Worm (Caenorhabditis elegans) whole organism, L4 larva: ENCODE results near the gene sre-9.
A peak's percentile ranks its signal among the peaks of the same experiment; 100 is the strongest.

Experiments used
- D1046.2 ChIP-seq: fragments of 200-800 bp; sonication (Bioruptor generic); IDR thresholded peaks from 2 replicates; pipeline ENCODE4 v1.3.6; 2022; ENCODE audit warnings: missing genetic modification characterization, missing compliant biosample characterization
- F37D6.2 ChIP-seq: sonication (generic microtip); optimal IDR thresholded peaks from 2 replicates; lab custom pipeline; 2016; ENCODE audit warnings: mild to moderate bottlenecking, missing genetic modification characterization, missing compliant biosample characterization
- F49E8.2 ChIP-seq: sonication (generic microtip); optimal IDR thresholded peaks from 2 replicates; lab custom pipeline; 2016; ENCODE audit warnings: missing compliant biosample characterization, mild to moderate bottlenecking, missing genetic modification characterization, borderline replicate concordance
- T26A8.4 ChIP-seq: fragments of 200-800 bp; sonication (Bioruptor generic); IDR thresholded peaks from 2 replicates; pipeline ENCODE4 v1.3.6; 2022; ENCODE audit warnings: missing genetic modification characterization, missing compliant biosample characterization
- aly-2 ChIP-seq: sonication (generic microtip); optimal IDR thresholded peaks from 2 replicates; lab custom pipeline; 2018; ENCODE audit warnings: missing biosample characterization, missing genetic modification characterization
- ama-1 ChIP-seq: fragments of 150-350 bp; optimal IDR thresholded peaks from 2 replicates; lab custom pipeline; 2014; ENCODE audit warnings: inconsistent platforms, mixed read lengths
- ceh-20 ChIP-seq: fragments of 200-800 bp; sonication (Bioruptor generic); IDR thresholded peaks from 2 replicates; pipeline ENCODE4 v1.3.6; 2022; ENCODE audit warnings: missing genetic modification reagents, missing genetic modification characterization, missing compliant biosample characterization
- ceh-44 ChIP-seq: fragments of 200-800 bp; sonication (Bioruptor generic); IDR thresholded peaks from 2 replicates; pipeline ENCODE4 v1.3.6; 2022; ENCODE audit warnings: missing genetic modification reagents, missing genetic modification characterization, missing compliant biosample characterization
- ceh-62 ChIP-seq: sonication (generic microtip); optimal IDR thresholded peaks from 2 replicates; lab custom pipeline; 2017; ENCODE audit warnings: missing biosample characterization, missing genetic modification characterization
- ces-1 ChIP-seq: fragments of 150-350 bp; sonication (generic microtip); optimal IDR thresholded peaks from 4 replicates; lab custom pipeline; 2014; ENCODE audit warnings: missing biosample characterization, missing genetic modification reagents, missing genetic modification characterization
- cey-2 ChIP-seq: sonication (generic microtip); optimal IDR thresholded peaks from 3 replicates; lab custom pipeline; 2017; ENCODE audit warnings: missing genetic modification characterization, mild to moderate bottlenecking, missing compliant biosample characterization, antibody characterized with exemption, borderline replicate concordance; ENCODE audit not compliant: insufficient read depth
- daf-12 ChIP-seq: fragments of 150-350 bp; optimal IDR thresholded peaks from 2 replicates; lab custom pipeline; 2014; ENCODE audit warnings: missing biosample characterization, missing genetic modification reagents, missing genetic modification characterization
- daf-16 ChIP-seq, 3 experiments: sonication (generic microtip); optimal IDR thresholded peaks; 2 replicates each; lab custom pipeline; 2016 to 2017; ENCODE audit warnings: missing genetic modification characterization in 3 of 3, missing genetic modification reagents in 3 of 3, mild to moderate bottlenecking in 2 of 3, missing compliant biosample characterization in 2 of 3, missing biosample characterization in 1 of 3, moderate library complexity in 1 of 3
- daf-19 ChIP-seq: fragments of 200-800 bp; sonication (Bioruptor generic); conservative IDR thresholded peaks from 2 replicates; pipeline ENCODE4 v1.3.6; 2022; ENCODE audit warnings: missing genetic modification characterization, missing compliant biosample characterization
- dmd-6 ChIP-seq: fragments of 200-800 bp; sonication (Bioruptor generic); IDR thresholded peaks from 2 replicates; pipeline ENCODE4 v1.3.6; 2022; ENCODE audit warnings: missing genetic modification reagents, missing genetic modification characterization, missing compliant biosample characterization
- dmd-9 ChIP-seq: fragments of 200-800 bp; sonication (Bioruptor generic); IDR thresholded peaks from 2 replicates; pipeline ENCODE4 v1.3.6; 2022; ENCODE audit warnings: missing genetic modification reagents, missing genetic modification characterization, missing compliant biosample characterization
- dpl-1 ChIP-seq: fragments of 150-350 bp; optimal IDR thresholded peaks from 2 replicates; lab custom pipeline; 2014; ENCODE audit warnings: missing biosample characterization, missing genetic modification reagents, missing genetic modification characterization
- egl-27 ChIP-seq: sonication (generic microtip); optimal IDR thresholded peaks from 3 replicates; lab custom pipeline; 2017; ENCODE audit warnings: missing biosample characterization, missing genetic modification reagents, missing genetic modification characterization
- fkh-10 ChIP-seq: fragments of 150-350 bp; optimal IDR thresholded peaks from 2 replicates; lab custom pipeline; 2014; ENCODE audit warnings: missing biosample characterization, missing genetic modification reagents, missing genetic modification characterization
- fos-1 ChIP-seq: fragments of 150-350 bp; optimal IDR thresholded peaks from 2 replicates; lab custom pipeline; 2014; ENCODE audit warnings: missing biosample characterization, missing genetic modification characterization
- gei-8 ChIP-seq: fragments of 200-800 bp; sonication (Bioruptor generic); optimal IDR thresholded peaks from 2 replicates; lab custom pipeline; 2018; ENCODE audit warnings: mild to moderate bottlenecking, missing genetic modification characterization, missing compliant biosample characterization
- hmg-1.1 ChIP-seq: fragments of 200-800 bp; sonication (Bioruptor generic); IDR thresholded peaks from 2 replicates; pipeline ENCODE4 v1.3.6; 2022; ENCODE audit warnings: missing genetic modification reagents, missing genetic modification characterization, missing compliant biosample characterization
- madf-5 ChIP-seq, 2 experiments: fragments of 200-800 bp; sonication (Bioruptor generic); IDR thresholded peaks; 2 replicates each; pipeline ENCODE4 v1.3.6; 2022; ENCODE audit warnings: missing compliant biosample characterization in 2 of 2, missing genetic modification characterization in 2 of 2
- madf-9 ChIP-seq: fragments of 200-800 bp; sonication (Bioruptor generic); conservative IDR thresholded peaks from 2 replicates; pipeline ENCODE4 v1.3.6; 2022; ENCODE audit warnings: missing genetic modification reagents, missing genetic modification characterization, missing compliant biosample characterization
- mdl-1 ChIP-seq, 2 experiments: fragments of 150-350 bp in 1 of 2; sonication (generic microtip) in 1 of 2; optimal IDR thresholded peaks; 2 replicates each; lab custom pipeline; 2014 to 2017; ENCODE audit warnings: missing biosample characterization in 2 of 2, missing genetic modification characterization in 2 of 2
- mep-1 ChIP-seq: fragments of 150-350 bp; sonication (generic microtip); optimal IDR thresholded peaks from 3 replicates; lab custom pipeline; 2014; ENCODE audit warnings: missing biosample characterization, missing genetic modification characterization
- nhr-10 ChIP-seq: fragments of 150-350 bp; optimal IDR thresholded peaks from 2 replicates; lab custom pipeline; 2014; ENCODE audit warnings: missing biosample characterization, missing genetic modification characterization
- nhr-111 ChIP-seq: fragments of 200-800 bp; sonication (Bioruptor generic); optimal IDR thresholded peaks from 2 replicates; lab custom pipeline; 2018; ENCODE audit warnings: mild to moderate bottlenecking, missing genetic modification characterization, missing compliant biosample characterization
- nhr-237 ChIP-seq: sonication (generic microtip); optimal IDR thresholded peaks from 2 replicates; lab custom pipeline; 2017; ENCODE audit warnings: missing biosample characterization, missing genetic modification characterization
- pha-4 ChIP-seq, 2 experiments: fragments of 150-350 bp in 1 of 2; fragments of 200-800 bp in 1 of 2; sonication (Bioruptor generic) in 1 of 2; IDR thresholded peaks in 1 of 2; optimal IDR thresholded peaks in 1 of 2; 2 replicates each; pipeline versions ENCODE4 v1.3.6 to Lab custom; 2014 to 2022; ENCODE audit warnings: missing genetic modification characterization in 2 of 2, missing genetic modification reagents in 2 of 2, missing biosample characterization in 1 of 2, missing compliant biosample characterization in 1 of 2
- sdz-12 ChIP-seq: fragments of 200-800 bp; sonication (Bioruptor generic); optimal IDR thresholded peaks from 2 replicates; lab custom pipeline; 2018; ENCODE audit warnings: mild to moderate bottlenecking, missing genetic modification characterization, missing compliant biosample characterization
- tra-1 ChIP-seq: fragments of 200-800 bp; sonication (Bioruptor generic); IDR thresholded peaks from 2 replicates; pipeline ENCODE4 v1.3.6; 2022; ENCODE audit warnings: missing genetic modification reagents, missing genetic modification characterization, missing compliant biosample characterization
- unc-130 ChIP-seq: sonication (generic microtip); optimal IDR thresholded peaks from 2 replicates; lab custom pipeline; 2016; ENCODE audit warnings: missing genetic modification reagents, missing genetic modification characterization, missing compliant biosample characterization
- unc-62 ChIP-seq, 3 experiments: fragments of 150-350 bp in 1 of 3; sonication (generic microtip); optimal IDR thresholded peaks in 2 of 3; peaks in 1 of 3; 1 replicate in 1 of 3; 2 replicates in 2 of 3; lab custom pipeline; 2014 to 2017; ENCODE audit warnings: missing biosample characterization in 3 of 3, missing genetic modification characterization in 3 of 3, missing genetic modification reagents in 3 of 3, missing genotype in 1 of 3
- zag-1 ChIP-seq: fragments of 150-350 bp; optimal IDR thresholded peaks from 2 replicates; lab custom pipeline; 2014; ENCODE audit warnings: missing biosample characterization, missing genetic modification characterization
- zfp-2 ChIP-seq: sonication (generic microtip); optimal IDR thresholded peaks from 2 replicates; lab custom pipeline; 2016; ENCODE audit warnings: mild to moderate bottlenecking, missing genetic modification characterization, missing compliant biosample characterization
- zip-11 ChIP-seq: fragments of 200-800 bp; sonication (Bioruptor generic); IDR thresholded peaks from 2 replicates; pipeline ENCODE4 v1.3.6; 2022; ENCODE audit warnings: missing genetic modification characterization, missing compliant biosample characterization
- ztf-7 ChIP-seq: fragments of 150-350 bp; optimal IDR thresholded peaks from 2 replicates; lab custom pipeline; 2014; ENCODE audit warnings: missing biosample characterization, missing genetic modification characterization

Gene sre-9

DNA sequence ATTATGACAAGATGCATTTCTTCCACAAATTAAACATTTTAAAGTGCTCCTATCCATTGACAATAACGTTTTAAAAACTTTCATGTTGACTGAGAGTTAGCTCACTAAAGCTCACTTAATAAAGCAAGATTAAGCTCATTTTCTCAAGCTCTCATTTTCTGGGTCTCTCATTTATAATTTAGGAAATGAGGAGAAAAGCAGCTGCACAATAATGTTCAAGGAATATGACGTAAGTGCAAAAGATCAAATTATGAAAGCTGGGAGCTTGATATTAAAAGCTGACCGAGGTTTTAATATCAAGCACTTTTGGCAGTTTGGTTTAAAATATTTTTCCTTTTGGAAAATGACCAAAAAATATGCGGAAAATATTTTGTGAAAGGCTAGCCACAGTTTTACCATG lies 37.0 kb upstream of the sre-9 start, which contains the start of gene nhr-188:
TSS of gene nhr-188 (minus strand) at position 84 of the 400 bp plus-strand sequence.
- TF ChIP-seq aly-2 (tag; lab: Kevin White, UChicago) = no peak
- no peak for TF ChIP-seq fos-1 (tag; lab: Kevin White, UChicago)
- no peak for TF ChIP-seq daf-12
- TF ChIP-seq hmg-1.1 (GFP tag; lab: Robert Waterston, UW) = no peak
- no peak for TF ChIP-seq gei-8 (GFP tag; lab: Kevin White, UChicago)
- TF ChIP-seq ceh-62 (tag; lab: Kevin White, UChicago) = no peak
- TF ChIP-seq zfp-2 (tag; lab: Kevin White, UChicago) = no peak
- TF ChIP-seq pha-4 (GFP tag; IDR thresholded peaks at IDR 0.05; lab: Robert Waterston, UW) = no peak
- TF ChIP-seq pha-4 (tag; optimal IDR thresholded peaks at IDR 0.05; lab: Kevin White, UChicago) = no peak
- TF ChIP-seq egl-27 (tag; lab: Kevin White, UChicago) = no peak
- TF ChIP-seq F49E8.2 (tag; lab: Kevin White, UChicago) = no peak
- TF ChIP-seq ceh-44 (GFP tag; lab: Robert Waterston, UW) = no peak
- TF ChIP-seq ces-1 (GFP tag; lab: Kevin White, UChicago) = no peak

DNA sequence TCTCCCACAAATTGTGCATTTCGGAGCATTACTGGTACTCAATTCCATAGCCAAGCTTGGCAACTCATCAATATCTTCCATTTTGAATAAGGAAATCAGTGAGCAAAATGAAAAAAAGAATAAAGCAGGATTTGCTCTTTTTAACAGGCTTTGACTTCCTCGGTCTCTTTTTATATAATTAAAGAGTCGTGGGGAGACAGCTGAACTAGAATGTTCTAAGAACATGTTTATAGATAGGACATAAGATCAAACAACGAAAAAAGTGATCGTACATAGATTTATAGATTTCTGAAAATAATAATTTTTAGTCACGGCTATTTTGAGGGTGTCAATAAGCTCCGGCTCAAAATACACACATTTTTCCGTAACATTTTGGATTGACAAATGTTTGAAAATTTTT lies 34.6 kb upstream of the sre-9 start, which contains the start of gene nhr-189:
TSS of gene nhr-189 (minus strand) at position 121 of the 400 bp plus-strand sequence.
- TF ChIP-seq F37D6.2 (tag; lab: Kevin White, UChicago) = no peak
- no peak for TF ChIP-seq madf-9 (GFP tag; lab: Robert Waterston, UW)
- TF ChIP-seq mep-1 (tag; lab: Kevin White, UChicago) = no peak
- TF ChIP-seq dpl-1 (GFP tag; lab: Kevin White, UChicago) = no peak
- TF ChIP-seq zag-1 (tag; lab: Kevin White, UChicago) = no peak
- TF ChIP-seq unc-62 (GFP tag; optimal IDR thresholded peaks at IDR 0.05 in 1 of 2; lab: Kevin White, UChicago) = no peak
- TF ChIP-seq unc-62 (tag; optimal IDR thresholded peaks at IDR 0.05; lab: Kevin White, UChicago) = no peak
- TF ChIP-seq mdl-1 (tag; optimal IDR thresholded peaks at IDR 0.05; lab: Kevin White, UChicago) = no peak
- no peak for TF ChIP-seq madf-5 (GFP tag; IDR thresholded peaks at IDR 0.05; lab: Robert Waterston, UW)
- TF ChIP-seq nhr-237 = no peak
- TF ChIP-seq daf-19 (GFP tag; lab: Robert Waterston, UW) = no peak
- TF ChIP-seq sdz-12 (GFP tag; lab: Kevin White, UChicago) = no peak
- TF ChIP-seq ama-1 = no peak
- TF ChIP-seq nhr-10 = no peak
- TF ChIP-seq, all 104 proteins: peak for 0

DNA sequence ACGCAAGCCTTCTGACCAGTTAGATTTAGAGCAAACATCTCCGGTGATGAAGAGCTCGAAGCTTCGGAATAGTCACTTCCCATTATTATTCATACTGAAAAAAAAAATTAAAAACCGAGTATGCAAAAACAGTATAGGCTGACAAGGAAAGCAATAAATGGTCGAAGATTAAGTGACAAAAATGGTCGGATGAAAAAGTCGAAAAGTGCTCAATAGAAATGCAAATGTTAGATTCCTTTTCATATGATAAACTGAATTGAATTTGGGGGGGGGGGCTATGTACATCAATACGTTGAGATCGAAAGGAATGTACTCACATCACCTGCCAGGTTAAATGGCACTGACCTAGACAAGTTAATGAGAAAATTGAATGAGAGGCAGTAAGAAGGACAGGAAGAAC lies 31.9 kb upstream of the sre-9 start, which contains the start of gene nhr-187:
TSS of gene nhr-187 (minus strand) at position 101 of the 400 bp plus-strand sequence.
- TF ChIP-seq dmd-6 (GFP tag; lab: Robert Waterston, UW) = no peak
- TF ChIP-seq unc-62 (GFP tag; optimal IDR thresholded peaks at IDR 0.05 in 1 of 2; lab: Kevin White, UChicago) = peak in 1 of 2 experiments; percentile 25
- TF ChIP-seq unc-62 (tag; optimal IDR thresholded peaks at IDR 0.05; lab: Kevin White, UChicago) = no peak

DNA sequence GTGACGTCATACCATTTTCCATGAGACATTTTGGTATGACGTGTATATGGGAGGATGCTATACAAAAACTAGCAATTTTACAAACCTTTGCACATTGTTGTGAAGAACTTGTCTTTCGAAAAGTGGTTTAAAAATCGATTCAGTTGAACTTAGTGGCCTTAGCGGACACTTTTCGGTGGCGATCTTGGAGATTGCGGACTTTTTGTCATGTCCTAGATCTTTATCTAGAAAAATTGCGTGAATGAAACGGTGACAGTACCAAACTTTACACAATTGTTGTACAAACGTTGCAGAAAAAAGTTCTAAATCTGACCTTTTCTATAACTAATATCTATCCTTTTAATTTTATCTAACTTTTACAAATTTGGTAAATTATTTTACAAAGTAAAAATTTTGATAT lies 29.5 kb upstream of the sre-9 start:
- no peak for TF ChIP-seq zip-11
- no peak for TF ChIP-seq ceh-20 (GFP tag; lab: Robert Waterston, UW)
- no peak for TF ChIP-seq T26A8.4 (GFP tag; lab: Robert Waterston, UW)
- TF ChIP-seq nhr-111 (GFP tag; lab: Kevin White, UChicago) = no peak
- TF ChIP-seq daf-19 (GFP tag; lab: Robert Waterston, UW) = no peak
- TF ChIP-seq cey-2 (tag; lab: Kevin White, UChicago) = no peak
- no peak for TF ChIP-seq unc-130 (GFP tag; lab: Kevin White, UChicago)
- no peak for TF ChIP-seq pha-4 (GFP tag; IDR thresholded peaks at IDR 0.05; lab: Robert Waterston, UW)
- TF ChIP-seq pha-4 (tag; optimal IDR thresholded peaks at IDR 0.05; lab: Kevin White, UChicago) = no peak
- no peak for TF ChIP-seq dmd-9 (GFP tag; lab: Robert Waterston, UW)
- TF ChIP-seq ztf-7 (tag; lab: Kevin White, UChicago) = no peak
- no peak for TF ChIP-seq fkh-10 (GFP tag; lab: Kevin White, UChicago)
- no peak for TF ChIP-seq daf-16 (GFP tag; optimal IDR thresholded peaks at IDR 0.05; lab: Kevin White, UChicago)
- no peak for TF ChIP-seq daf-16 (tag; optimal IDR thresholded peaks at IDR 0.05; lab: Kevin White, UChicago)
- TF ChIP-seq D1046.2 (GFP tag; lab: Robert Waterston, UW) = no peak
- no peak for TF ChIP-seq tra-1
- TF ChIP-seq, all 104 proteins: peak for 0
